Worm (Caenorhabditis elegans) whole organism, L4 larva: Measurements from ENCODE around the gene moa-2.

ENCODE experiments used
- ama-1 ChIP-seq: fragments of 150-350 bp; optimal IDR thresholded peaks from 2 replicates; lab custom pipeline; 2014; ENCODE audit warnings: inconsistent platforms, mixed read lengths
- egl-27 ChIP-seq: sonication (generic microtip); optimal IDR thresholded peaks from 3 replicates; lab custom pipeline; 2017; ENCODE audit warnings: missing biosample characterization, missing genetic modification reagents, missing genetic modification characterization
- mdl-1 ChIP-seq, 2 experiments: fragments of 150-350 bp in 1 of 2; sonication (generic microtip) in 1 of 2; optimal IDR thresholded peaks; 2 replicates each; lab custom pipeline; 2014 to 2017; ENCODE audit warnings: missing biosample characterization in 2 of 2, missing genetic modification characterization in 2 of 2

DNA sequence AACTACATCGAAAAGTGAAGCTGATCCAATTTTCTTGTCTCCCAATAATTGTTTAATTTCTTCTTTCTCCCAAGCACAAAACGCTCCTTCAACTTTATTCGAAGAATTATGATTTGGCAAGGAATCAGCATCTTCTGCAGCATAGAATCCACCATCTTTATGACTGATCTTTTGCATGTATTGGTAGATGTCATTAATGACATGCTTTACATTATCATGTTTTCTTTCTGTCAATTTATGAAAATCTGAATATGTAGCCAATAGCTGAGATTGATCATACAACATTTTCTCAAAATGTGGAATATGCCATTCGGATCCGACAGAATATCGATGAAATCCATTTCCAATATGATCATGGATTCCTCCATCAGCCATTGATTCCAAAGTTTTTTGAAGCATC is 1.7 kb downstream of the moa-2 start:
- TF ChIP-seq mdl-1 (tag; optimal IDR thresholded peaks at IDR 0.05; lab: Kevin White, UChicago) (no peak), ama-1 (lab: Kevin White, UChicago) (no peak), egl-27 (no peak)
